Worm (Caenorhabditis elegans) whole organism, L3 larva: ENCODE measurements around the gene col-138.
"Not testable (repeated sequence)": the region's sequence is repeated elsewhere in the genome, so short reads cannot be mapped to it uniquely, and the experiment has no call there.

ENCODE experiments used
- lin-15B ChIP-seq: fragments of 150-350 bp; optimal IDR thresholded peaks from 2 replicates; lab custom pipeline; 2014; ENCODE audit warnings: missing biosample characterization, missing genetic modification characterization
- nhr-28 ChIP-seq: fragments of 150-350 bp; optimal IDR thresholded peaks from 2 replicates; lab custom pipeline; 2014; ENCODE audit warnings: missing biosample characterization, missing genetic modification characterization

DNA sequence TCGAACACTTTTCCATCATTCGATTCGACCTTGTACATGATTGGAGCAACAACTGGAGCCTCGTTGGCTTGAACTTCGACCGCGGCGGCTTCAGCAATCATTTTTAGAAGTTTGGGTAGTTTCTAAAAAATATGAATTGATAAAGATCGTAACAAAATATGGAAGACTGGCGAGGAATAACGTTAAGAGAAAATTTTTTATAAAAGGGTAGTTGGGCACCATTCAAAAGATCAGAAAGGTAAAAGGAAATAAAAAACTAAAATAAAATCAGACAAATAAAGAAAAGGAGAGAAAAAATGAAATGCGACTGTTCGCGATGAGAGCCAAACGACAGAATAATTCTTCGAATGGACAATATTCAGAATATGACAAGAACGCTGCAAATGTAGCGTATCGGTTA, 17.8 kb downstream of the col-138 start, which contains the start of gene skr-8:
- TF ChIP-seq nhr-28, lin-15B (tag; lab: Kevin White, UChicago): not testable (repeated sequence)
